Worm (Caenorhabditis elegans) whole organism, late embryonic: ENCODE measurements around the gene C28D4.7.

Experiments
- ama-1 ChIP-seq: fragments of 150-350 bp; optimal IDR thresholded peaks from 2 replicates; lab custom pipeline; 2014
- ets-4 ChIP-seq: sonication (generic microtip); optimal IDR thresholded peaks from 2 replicates; lab custom pipeline; 2016; ENCODE audit warnings: missing genetic modification characterization, missing compliant biosample characterization
- hlh-15 ChIP-seq: sonication (generic microtip); optimal IDR thresholded peaks from 2 replicates; lab custom pipeline; 2016; ENCODE audit warnings: missing genetic modification characterization, missing compliant biosample characterization
- nfya-1 ChIP-seq: sonication (generic microtip); optimal IDR thresholded peaks from 2 replicates; lab custom pipeline; 2017; ENCODE audit warnings: missing genetic modification characterization, mild to moderate bottlenecking, missing compliant biosample characterization, antibody characterized with exemption, moderate library complexity
- pha-4 ChIP-seq: fragments of 150-350 bp; optimal IDR thresholded peaks from 2 replicates; lab custom pipeline; 2018; ENCODE audit warnings: missing biosample characterization, missing genetic modification reagents, missing genetic modification characterization
- ztf-16 ChIP-seq: sonication (generic microtip); optimal IDR thresholded peaks from 2 replicates; lab custom pipeline; 2017; ENCODE audit warnings: missing genetic modification characterization, missing compliant biosample characterization

- no peak for TF ChIP-seq nfya-1
- TF ChIP-seq pha-4 = no peak
- no peak for TF ChIP-seq ztf-16
- no peak for TF ChIP-seq ets-4 (tag; lab: Kevin White, UChicago)
- TF ChIP-seq hlh-15 = no peak
- TF ChIP-seq ama-1 = no peak
These were observed 3.8 kb upstream of the C28D4.7 start, which contains the start of gene C28D4.5 for ce11 chrIV:9746762-9747161.
